Worm (Caenorhabditis elegans) whole organism, mixed stage, embryonic: ENCODE measurements around the gene M01H9.10.

Source experiments
- M03D4.4 ChIP-seq: sonication (generic microtip); optimal IDR thresholded peaks from 2 replicates; lab custom pipeline; 2017; ENCODE audit warnings: mild to moderate bottlenecking, missing genetic modification characterization, missing compliant biosample characterization
- bed-3 ChIP-seq: fragments of 200-800 bp; sonication (Bioruptor generic); optimal IDR thresholded peaks from 3 replicates; lab custom pipeline; 2018; ENCODE audit warnings: mild to moderate bottlenecking, missing genetic modification characterization, moderate library complexity, missing compliant biosample characterization
- blmp-1 ChIP-seq: fragments of 150-350 bp; optimal IDR thresholded peaks from 2 replicates; lab custom pipeline; 2014; ENCODE audit warnings: missing biosample characterization, missing genetic modification characterization
- ceh-39 ChIP-seq: fragments of 150-350 bp; optimal IDR thresholded peaks from 2 replicates; lab custom pipeline; 2014; ENCODE audit warnings: missing biosample characterization, missing genetic modification characterization
- ceh-43 ChIP-seq: fragments of 200-800 bp; sonication (Bioruptor generic); optimal IDR thresholded peaks from 2 replicates; lab custom pipeline; 2018; ENCODE audit warnings: mild to moderate bottlenecking, missing genetic modification characterization, moderate library complexity, missing compliant biosample characterization
- ceh-83 ChIP-seq: fragments of 200-800 bp; sonication (Bioruptor generic); optimal IDR thresholded peaks from 2 replicates; lab custom pipeline; 2018; ENCODE audit warnings: mild to moderate bottlenecking, missing genetic modification characterization, missing compliant biosample characterization
- ces-1 ChIP-seq: fragments of 150-350 bp; optimal IDR thresholded peaks from 2 replicates; lab custom pipeline; 2014; ENCODE audit warnings: missing biosample characterization, missing genetic modification reagents, missing genetic modification characterization
- cnd-1 ChIP-seq: fragments of 200-800 bp; sonication (Bioruptor generic); optimal IDR thresholded peaks from 2 replicates; lab custom pipeline; 2018; ENCODE audit warnings: mild to moderate bottlenecking, missing genetic modification characterization, missing compliant biosample characterization
- drap-1 ChIP-seq: fragments of 200-800 bp; sonication (Bioruptor generic); optimal IDR thresholded peaks from 3 replicates; lab custom pipeline; 2018; ENCODE audit warnings: mild to moderate bottlenecking, missing genetic modification characterization, missing compliant biosample characterization
- elt-3 ChIP-seq: fragments of 150-350 bp; optimal IDR thresholded peaks from 2 replicates; lab custom pipeline; 2014; ENCODE audit warnings: missing biosample characterization, missing genetic modification characterization
- flh-1 ChIP-seq: fragments of 200-800 bp; sonication (Bioruptor generic); optimal IDR thresholded peaks from 2 replicates; lab custom pipeline; 2018; ENCODE audit warnings: mild to moderate bottlenecking, missing genetic modification characterization, moderate library complexity, missing compliant biosample characterization
- ham-2 ChIP-seq: fragments of 200-800 bp; sonication (Bioruptor generic); optimal IDR thresholded peaks from 2 replicates; lab custom pipeline; 2018; ENCODE audit warnings: mild to moderate bottlenecking, missing genetic modification characterization, missing compliant biosample characterization
- hlh-1 ChIP-seq: fragments of 150-350 bp; optimal IDR thresholded peaks from 2 replicates; lab custom pipeline; 2014; ENCODE audit warnings: missing biosample characterization, missing genetic modification reagents, missing genetic modification characterization
- lin-13 ChIP-seq: fragments of 150-350 bp; optimal IDR thresholded peaks from 2 replicates; lab custom pipeline; 2014; ENCODE audit warnings: missing biosample characterization, missing genetic modification characterization
- lin-32 ChIP-seq: fragments of 200-800 bp; sonication (Bioruptor generic); optimal IDR thresholded peaks from 2 replicates; lab custom pipeline; 2018; ENCODE audit warnings: mild to moderate bottlenecking, missing genetic modification characterization, missing compliant biosample characterization
- lsy-2 ChIP-seq: fragments of 150-350 bp; optimal IDR thresholded peaks from 2 replicates; lab custom pipeline; 2014; ENCODE audit warnings: missing biosample characterization, missing genetic modification characterization
- mab-5 ChIP-seq: fragments of 150-350 bp; optimal IDR thresholded peaks from 2 replicates; lab custom pipeline; 2014; ENCODE audit warnings: missing biosample characterization, missing genetic modification characterization
- mep-1 ChIP-seq: fragments of 150-350 bp; optimal IDR thresholded peaks from 2 replicates; lab custom pipeline; 2017; ENCODE audit warnings: missing biosample characterization, missing genetic modification reagents, missing genetic modification characterization, inconsistent platforms
- mls-2 ChIP-seq: sonication (generic microtip); optimal IDR thresholded peaks from 2 replicates; lab custom pipeline; 2016; ENCODE audit warnings: mild to moderate bottlenecking, missing genetic modification characterization, moderate library complexity, missing compliant biosample characterization
- nhr-12 ChIP-seq: fragments of 150-350 bp; optimal IDR thresholded peaks from 2 replicates; lab custom pipeline; 2014; ENCODE audit warnings: missing biosample characterization, missing genetic modification characterization
- nhr-2 ChIP-seq: fragments of 150-350 bp; optimal IDR thresholded peaks from 2 replicates; lab custom pipeline; 2014; ENCODE audit warnings: missing biosample characterization, missing genetic modification characterization
- nhr-28 ChIP-seq: fragments of 150-350 bp; optimal IDR thresholded peaks from 2 replicates; lab custom pipeline; 2014; ENCODE audit warnings: missing biosample characterization, missing genetic modification characterization
- nhr-76 ChIP-seq: sonication (generic microtip); optimal IDR thresholded peaks from 2 replicates; lab custom pipeline; 2017; ENCODE audit warnings: missing biosample characterization, missing genetic modification characterization
- pha-4 ChIP-seq: fragments of 150-350 bp; optimal IDR thresholded peaks from 2 replicates; lab custom pipeline; 2018; ENCODE audit warnings: missing biosample characterization, missing genetic modification reagents, missing genetic modification characterization
- sem-2 ChIP-seq: fragments of 200-800 bp; sonication (Bioruptor generic); optimal IDR thresholded peaks from 2 replicates; lab custom pipeline; 2018; ENCODE audit warnings: mild to moderate bottlenecking, missing genetic modification characterization, missing compliant biosample characterization
- snpc-4 ChIP-seq: fragments of 150-350 bp; optimal IDR thresholded peaks from 2 replicates; lab custom pipeline; 2014; ENCODE audit warnings: missing biosample characterization, missing genetic modification characterization
- sptf-1 ChIP-seq: sonication (generic microtip); optimal IDR thresholded peaks from 2 replicates; lab custom pipeline; 2017; ENCODE audit warnings: mild to moderate bottlenecking, missing genetic modification characterization, moderate library complexity, missing compliant biosample characterization
- tbx-8 ChIP-seq: fragments of 200-800 bp; sonication (Bioruptor generic); optimal IDR thresholded peaks from 2 replicates; lab custom pipeline; 2018; ENCODE audit warnings: mild to moderate bottlenecking, missing genetic modification characterization, moderate library complexity, missing compliant biosample characterization
- unc-120 ChIP-seq: sonication (generic microtip); optimal IDR thresholded peaks from 2 replicates; lab custom pipeline; 2017; ENCODE audit warnings: missing genetic modification characterization, missing compliant biosample characterization; ENCODE audit not compliant: poor library complexity, severe bottlenecking
- unc-39 ChIP-seq: fragments of 150-350 bp; optimal IDR thresholded peaks from 2 replicates; lab custom pipeline; 2014; ENCODE audit warnings: missing biosample characterization, missing genetic modification characterization
- unc-62 ChIP-seq: fragments of 150-350 bp; optimal IDR thresholded peaks from 2 replicates; lab custom pipeline; 2014; ENCODE audit warnings: missing biosample characterization, missing genetic modification reagents, missing genetic modification characterization
- zip-8 ChIP-seq: fragments of 150-350 bp; optimal IDR thresholded peaks from 2 replicates; lab custom pipeline; 2014; ENCODE audit warnings: missing biosample characterization, missing genetic modification characterization
- ztf-11 ChIP-seq: fragments of 150-350 bp; optimal IDR thresholded peaks from 2 replicates; lab custom pipeline; 2014; ENCODE audit warnings: missing biosample characterization, missing genetic modification characterization

Gene M01H9.10

ce11 chrIV:4473767-4474166 is 6.2 kb downstream of the M01H9.10 start:
- TF ChIP-seq nhr-76 (tag; lab: Kevin White, UChicago), result no peak
- no peak for TF ChIP-seq flh-1 (GFP tag; lab: Kevin White, UChicago)
- TF ChIP-seq hlh-1 (tag; lab: Kevin White, UChicago), result no peak
- no peak for TF ChIP-seq unc-120 (tag; lab: Kevin White, UChicago)

- TF ChIP-seq ces-1 (GFP tag; lab: Kevin White, UChicago), result no peak
- TF ChIP-seq mab-5 (tag; lab: Kevin White, UChicago), result no peak
- no peak for TF ChIP-seq M03D4.4 (tag; lab: Kevin White, UChicago)
- no peak for TF ChIP-seq ceh-39
- no peak for TF ChIP-seq hlh-1 (tag; lab: Kevin White, UChicago)
- no peak for TF ChIP-seq sptf-1 (tag; lab: Kevin White, UChicago)
- no peak for TF ChIP-seq snpc-4 (tag; lab: Kevin White, UChicago)
- no peak for TF ChIP-seq ztf-11
- no peak for TF ChIP-seq blmp-1 (tag; lab: Kevin White, UChicago)
Measured at ce11 chrIV:4472418-4473173, 7.3 kb downstream of the M01H9.10 start.

- no peak for TF ChIP-seq nhr-76 (tag; lab: Kevin White, UChicago)
- TF ChIP-seq nhr-2, result no peak
- TF ChIP-seq nhr-28, result no peak
- TF ChIP-seq mep-1 (tag; lab: Kevin White, UChicago), result no peak
- TF ChIP-seq ceh-43 (GFP tag; lab: Kevin White, UChicago), result no peak
- no peak for TF ChIP-seq elt-3 (tag; lab: Kevin White, UChicago)
- no peak for TF ChIP-seq unc-62
- TF ChIP-seq hlh-1 (tag; lab: Kevin White, UChicago), result no peak
- TF ChIP-seq lsy-2 (tag; lab: Kevin White, UChicago), result no peak
- TF ChIP-seq tbx-8, result no peak
- TF ChIP-seq ceh-83 (GFP tag; lab: Kevin White, UChicago), result no peak
- TF ChIP-seq zip-8 (tag; lab: Kevin White, UChicago), result no peak
- no peak for TF ChIP-seq bed-3 (GFP tag; lab: Kevin White, UChicago)
- TF ChIP-seq drap-1 (GFP tag; lab: Kevin White, UChicago), result no peak
- TF ChIP-seq ztf-11, result no peak
- TF ChIP-seq mab-5 (tag; lab: Kevin White, UChicago), result no peak
- TF ChIP-seq ham-2 (GFP tag; lab: Kevin White, UChicago), result no peak
Measured at ce11 chrIV:4470885-4471772, 8.8 kb downstream of the M01H9.10 start.

ce11 chrIV:4469770-4470709 is 9.9 kb downstream of the M01H9.10 start:
- no peak for TF ChIP-seq unc-120 (tag; lab: Kevin White, UChicago)
- no peak for TF ChIP-seq nhr-12
- peak; percentile 50 for TF ChIP-seq pha-4 (tag; lab: Kevin White, UChicago)
- TF ChIP-seq hlh-1 (tag; lab: Kevin White, UChicago), result peak; percentile 45
- TF ChIP-seq sem-2 (GFP tag; lab: Kevin White, UChicago), result peak; percentile 5
- TF ChIP-seq drap-1 (GFP tag; lab: Kevin White, UChicago), result peak; percentile 30

- TF ChIP-seq lsy-2 (tag; lab: Kevin White, UChicago), result no peak
- TF ChIP-seq cnd-1, result no peak
- TF ChIP-seq unc-62, result no peak
- no peak for TF ChIP-seq nhr-76 (tag; lab: Kevin White, UChicago)
- TF ChIP-seq bed-3 (GFP tag; lab: Kevin White, UChicago), result no peak
- TF ChIP-seq lin-32 (GFP tag; lab: Kevin White, UChicago), result no peak
- TF ChIP-seq lin-13 (tag; lab: Kevin White, UChicago), result no peak
- no peak for TF ChIP-seq nhr-12
- TF ChIP-seq mls-2, result no peak
- no peak for TF ChIP-seq hlh-1 (tag; lab: Kevin White, UChicago)
- TF ChIP-seq ztf-11, result no peak
- TF ChIP-seq zip-8 (tag; lab: Kevin White, UChicago), result no peak
- TF ChIP-seq elt-3 (tag; lab: Kevin White, UChicago), result no peak
- no peak for TF ChIP-seq sptf-1 (tag; lab: Kevin White, UChicago)
- TF ChIP-seq nhr-2, result no peak
- TF ChIP-seq drap-1 (GFP tag; lab: Kevin White, UChicago), result no peak
- no peak for TF ChIP-seq unc-39
- no peak for TF ChIP-seq ces-1 (GFP tag; lab: Kevin White, UChicago)
Measured at ce11 chrIV:4469055-4469454, 10.9 kb downstream of the M01H9.10 start.
